Worm (Caenorhabditis elegans) whole organism, L4 larva: Measurements from ENCODE around the gene Y43B11AR.1.

Source experiments
- D1046.2 ChIP-seq: fragments of 200-800 bp; sonication (Bioruptor generic); IDR thresholded peaks from 2 replicates; pipeline ENCODE4 v1.3.6; 2022; ENCODE audit warnings: missing genetic modification characterization, missing compliant biosample characterization
- F26F4.8 ChIP-seq: fragments of 200-800 bp; sonication (Bioruptor generic); conservative IDR thresholded peaks from 2 replicates; pipeline ENCODE4 v1.3.6; 2022; ENCODE audit warnings: missing genetic modification characterization, missing compliant biosample characterization
- Y5F2A.4 ChIP-seq: fragments of 200-800 bp; sonication (Bioruptor generic); optimal IDR thresholded peaks from 2 replicates; lab custom pipeline; 2018; ENCODE audit warnings: mild to moderate bottlenecking, missing genetic modification characterization, missing compliant biosample characterization
- aha-1 ChIP-seq: fragments of 150-350 bp; peaks from one replicate; lab custom pipeline; 2014; ENCODE audit warnings: missing biosample characterization, missing genetic modification characterization
- ama-1 ChIP-seq: fragments of 150-350 bp; optimal IDR thresholded peaks from 2 replicates; lab custom pipeline; 2014; ENCODE audit warnings: inconsistent platforms, mixed read lengths
- ceh-20 ChIP-seq: fragments of 200-800 bp; sonication (Bioruptor generic); IDR thresholded peaks from 2 replicates; pipeline ENCODE4 v1.3.6; 2022; ENCODE audit warnings: missing genetic modification reagents, missing genetic modification characterization, missing compliant biosample characterization
- ceh-62 ChIP-seq: sonication (generic microtip); optimal IDR thresholded peaks from 2 replicates; lab custom pipeline; 2017; ENCODE audit warnings: missing biosample characterization, missing genetic modification characterization
- ces-1 ChIP-seq: fragments of 150-350 bp; sonication (generic microtip); optimal IDR thresholded peaks from 4 replicates; lab custom pipeline; 2014; ENCODE audit warnings: missing biosample characterization, missing genetic modification reagents, missing genetic modification characterization
- cey-2 ChIP-seq: sonication (generic microtip); optimal IDR thresholded peaks from 3 replicates; lab custom pipeline; 2017; ENCODE audit warnings: missing genetic modification characterization, mild to moderate bottlenecking, missing compliant biosample characterization, antibody characterized with exemption, borderline replicate concordance; ENCODE audit not compliant: insufficient read depth
- daf-12 ChIP-seq: fragments of 150-350 bp; optimal IDR thresholded peaks from 2 replicates; lab custom pipeline; 2014; ENCODE audit warnings: missing biosample characterization, missing genetic modification reagents, missing genetic modification characterization
- daf-16 ChIP-seq, 3 experiments: sonication (generic microtip); optimal IDR thresholded peaks; 2 replicates each; lab custom pipeline; 2016 to 2017; ENCODE audit warnings: missing genetic modification characterization in 3 of 3, missing genetic modification reagents in 3 of 3, mild to moderate bottlenecking in 2 of 3, missing compliant biosample characterization in 2 of 3, missing biosample characterization in 1 of 3, moderate library complexity in 1 of 3
- daf-19 ChIP-seq: fragments of 200-800 bp; sonication (Bioruptor generic); conservative IDR thresholded peaks from 2 replicates; pipeline ENCODE4 v1.3.6; 2022; ENCODE audit warnings: missing genetic modification characterization, missing compliant biosample characterization
- dmd-9 ChIP-seq: fragments of 200-800 bp; sonication (Bioruptor generic); IDR thresholded peaks from 2 replicates; pipeline ENCODE4 v1.3.6; 2022; ENCODE audit warnings: missing genetic modification reagents, missing genetic modification characterization, missing compliant biosample characterization
- dpl-1 ChIP-seq: fragments of 150-350 bp; optimal IDR thresholded peaks from 2 replicates; lab custom pipeline; 2014; ENCODE audit warnings: missing biosample characterization, missing genetic modification reagents, missing genetic modification characterization
- dve-1 ChIP-seq: sonication (generic microtip); optimal IDR thresholded peaks from 2 replicates; lab custom pipeline; 2017; ENCODE audit warnings: antibody characterized with exemption, mild to moderate bottlenecking, missing genetic modification characterization, missing compliant biosample characterization; ENCODE audit not compliant: insufficient read depth
- egl-27 ChIP-seq: sonication (generic microtip); optimal IDR thresholded peaks from 3 replicates; lab custom pipeline; 2017; ENCODE audit warnings: missing biosample characterization, missing genetic modification reagents, missing genetic modification characterization
- hlh-11 ChIP-seq: fragments of 200-800 bp; sonication (Bioruptor generic); optimal IDR thresholded peaks from 2 replicates; lab custom pipeline; 2018; ENCODE audit warnings: mild to moderate bottlenecking, missing genetic modification characterization, missing compliant biosample characterization
- lim-7 ChIP-seq: fragments of 200-800 bp; sonication (Bioruptor generic); IDR thresholded peaks from 2 replicates; pipeline ENCODE4 v1.3.6; 2022; ENCODE audit warnings: missing genetic modification characterization, missing compliant biosample characterization
- lin-29 ChIP-seq: fragments of 200-800 bp; sonication (Bioruptor generic); IDR thresholded peaks from 2 replicates; pipeline ENCODE4 v1.3.6; 2022; ENCODE audit warnings: missing genetic modification reagents, missing genetic modification characterization, missing compliant biosample characterization
- lin-38 ChIP-seq: fragments of 200-800 bp; sonication (Bioruptor generic); IDR thresholded peaks from 2 replicates; pipeline ENCODE4 v1.3.6; 2022; ENCODE audit warnings: missing genetic modification reagents, missing genetic modification characterization, missing compliant biosample characterization
- lin-39 ChIP-seq: fragments of 150-350 bp; optimal IDR thresholded peaks from 2 replicates; lab custom pipeline; 2014; ENCODE audit warnings: missing biosample characterization, missing genetic modification reagents, missing genetic modification characterization
- mdl-1 ChIP-seq, 2 experiments: fragments of 150-350 bp in 1 of 2; sonication (generic microtip) in 1 of 2; optimal IDR thresholded peaks; 2 replicates each; lab custom pipeline; 2014 to 2017; ENCODE audit warnings: missing biosample characterization in 2 of 2, missing genetic modification characterization in 2 of 2
- mdt-29 ChIP-seq: fragments of 200-800 bp; sonication (Bioruptor generic); IDR thresholded peaks from 2 replicates; pipeline ENCODE4 v1.3.6; 2022; ENCODE audit warnings: missing genetic modification reagents, missing genetic modification characterization, missing compliant biosample characterization
- mep-1 ChIP-seq: fragments of 150-350 bp; sonication (generic microtip); optimal IDR thresholded peaks from 3 replicates; lab custom pipeline; 2014; ENCODE audit warnings: missing biosample characterization, missing genetic modification characterization
- mes-2 ChIP-seq: sonication (generic microtip); optimal IDR thresholded peaks from 2 replicates; lab custom pipeline; 2016; ENCODE audit warnings: missing genotype, mild to moderate bottlenecking, missing genetic modification characterization, missing compliant biosample characterization; ENCODE audit not compliant: poor library complexity, severe bottlenecking
- mxl-3 ChIP-seq: fragments of 200-800 bp; sonication (Bioruptor generic); optimal IDR thresholded peaks from 2 replicates; lab custom pipeline; 2018; ENCODE audit warnings: mild to moderate bottlenecking, missing genetic modification characterization, missing compliant biosample characterization
- nhr-102 ChIP-seq: sonication (generic microtip); optimal IDR thresholded peaks from 2 replicates; lab custom pipeline; 2016; ENCODE audit warnings: mild to moderate bottlenecking, missing genetic modification characterization, moderate library complexity, missing compliant biosample characterization
- nhr-11 ChIP-seq: fragments of 150-350 bp; optimal IDR thresholded peaks from 2 replicates; lab custom pipeline; 2014; ENCODE audit warnings: missing biosample characterization, missing genetic modification characterization
- nhr-111 ChIP-seq: fragments of 200-800 bp; sonication (Bioruptor generic); optimal IDR thresholded peaks from 2 replicates; lab custom pipeline; 2018; ENCODE audit warnings: mild to moderate bottlenecking, missing genetic modification characterization, missing compliant biosample characterization
- nhr-25 ChIP-seq: sonication (generic microtip); optimal IDR thresholded peaks from 2 replicates; lab custom pipeline; 2017; ENCODE audit warnings: missing genetic modification characterization, mild to moderate bottlenecking, missing compliant biosample characterization, antibody characterized with exemption, moderate library complexity, borderline replicate concordance; ENCODE audit not compliant: insufficient read depth
- nhr-28 ChIP-seq: fragments of 150-350 bp; optimal IDR thresholded peaks from 2 replicates; lab custom pipeline; 2014; ENCODE audit warnings: missing biosample characterization, missing genetic modification characterization
- nhr-41 ChIP-seq: fragments of 200-800 bp; sonication (Bioruptor generic); IDR thresholded peaks from 2 replicates; pipeline ENCODE4 v1.3.6; 2022; ENCODE audit warnings: missing genetic modification reagents, missing genetic modification characterization, missing compliant biosample characterization
- nhr-48 ChIP-seq: sonication (generic microtip); optimal IDR thresholded peaks from 2 replicates; lab custom pipeline; 2016; ENCODE audit warnings: mild to moderate bottlenecking, missing genetic modification characterization, missing compliant biosample characterization
- nhr-6 ChIP-seq: fragments of 150-350 bp; optimal IDR thresholded peaks from 2 replicates; lab custom pipeline; 2014; ENCODE audit warnings: missing biosample characterization, missing genetic modification characterization
- nhr-76 ChIP-seq: fragments of 150-350 bp; optimal IDR thresholded peaks from 2 replicates; lab custom pipeline; 2014; ENCODE audit warnings: missing biosample characterization, missing genetic modification characterization
- pqm-1 ChIP-seq: sonication (generic microtip); optimal IDR thresholded peaks from 2 replicates; lab custom pipeline; 2017; ENCODE audit warnings: missing biosample characterization, missing genetic modification characterization
- rbr-2 ChIP-seq: sonication (generic microtip); optimal IDR thresholded peaks from 2 replicates; lab custom pipeline; 2016; ENCODE audit warnings: missing genotype, missing genetic modification characterization, missing compliant biosample characterization
- saeg-2 ChIP-seq: fragments of 200-800 bp; sonication (Bioruptor generic); IDR thresholded peaks from 2 replicates; pipeline ENCODE4 v1.3.6; 2022; ENCODE audit warnings: missing genetic modification reagents, missing genetic modification characterization, missing compliant biosample characterization
- spr-1 ChIP-seq: sonication (generic microtip); optimal IDR thresholded peaks from 2 replicates; lab custom pipeline; 2016; ENCODE audit warnings: mild to moderate bottlenecking, missing genetic modification characterization, missing compliant biosample characterization
- spr-3 ChIP-seq: fragments of 200-800 bp; sonication (Bioruptor generic); optimal IDR thresholded peaks from 2 replicates; lab custom pipeline; 2018; ENCODE audit warnings: mild to moderate bottlenecking, missing genetic modification characterization, missing compliant biosample characterization
- tra-1 ChIP-seq: fragments of 200-800 bp; sonication (Bioruptor generic); IDR thresholded peaks from 2 replicates; pipeline ENCODE4 v1.3.6; 2022; ENCODE audit warnings: missing genetic modification reagents, missing genetic modification characterization, missing compliant biosample characterization
- unc-39 ChIP-seq: sonication (generic microtip); optimal IDR thresholded peaks from 2 replicates; lab custom pipeline; 2017; ENCODE audit warnings: missing biosample characterization, missing genetic modification characterization
- unc-62 ChIP-seq, 3 experiments: fragments of 150-350 bp in 1 of 3; sonication (generic microtip); optimal IDR thresholded peaks in 2 of 3; peaks in 1 of 3; 1 replicate in 1 of 3; 2 replicates in 2 of 3; lab custom pipeline; 2014 to 2017; ENCODE audit warnings: missing biosample characterization in 3 of 3, missing genetic modification characterization in 3 of 3, missing genetic modification reagents in 3 of 3, missing genotype in 1 of 3
- zip-11 ChIP-seq: fragments of 200-800 bp; sonication (Bioruptor generic); IDR thresholded peaks from 2 replicates; pipeline ENCODE4 v1.3.6; 2022; ENCODE audit warnings: missing genetic modification characterization, missing compliant biosample characterization

Gene Y43B11AR.1

ce11 chrIV:7084632-7085160 lies 3.4 kb downstream of the Y43B11AR.1 start, which contains the start of gene rps-4 (continued):
- TF ChIP-seq spr-1 (tag; lab: Kevin White, UChicago) (peak; percentile 65), dpl-1 (GFP tag; lab: Kevin White, UChicago) (peak; percentile 87), nhr-41 (GFP tag; lab: Robert Waterston, UW) (no peak), mdt-29 (GFP tag; lab: Robert Waterston, UW) (peak; percentile 66), nhr-11 (tag; lab: Kevin White, UChicago) (peak; percentile 81), unc-39 (tag; lab: Kevin White, UChicago) (no peak), nhr-25 (tag; lab: Kevin White, UChicago) (peak; percentile 43)

- TF ChIP-seq pqm-1 (peak; percentile 82), nhr-102 (tag; lab: Kevin White, UChicago) (no peak), egl-27 (no peak), lin-39 (tag; lab: Kevin White, UChicago) (no peak), D1046.2 (GFP tag; lab: Robert Waterston, UW) (no peak), ama-1 (lab: Kevin White, UChicago) (no peak), nhr-6 (no peak), nhr-28 (peak; percentile 5), tra-1 (GFP tag; lab: Robert Waterston, UW) (no peak), spr-3 (GFP tag; lab: Kevin White, UChicago) (no peak), dve-1 (tag; lab: Kevin White, UChicago) (peak; percentile 26), daf-16 (GFP tag; optimal IDR thresholded peaks at IDR 0.05; lab: Kevin White, UChicago) (no peak), daf-16 (tag; optimal IDR thresholded peaks at IDR 0.05; lab: Kevin White, UChicago) (peak; percentile 96)
- TF ChIP-seq, all 104 proteins: peak for 4
Measured at ce11 chrIV:7094216-7094758, 13.0 kb downstream of the Y43B11AR.1 start, which contains the start of gene deb-1. Gene deb-1, minus strand, starts transcription at chrIV:7094266.

ce11 chrIV:7095396-7095964 lies 14.2 kb downstream of the Y43B11AR.1 start:
- TF ChIP-seq dmd-9 (no peak), lim-7 (GFP tag; lab: Robert Waterston, UW) (no peak), daf-12 (no peak), mes-2 (tag; lab: Kevin White, UChicago) (no peak), unc-39 (tag; lab: Kevin White, UChicago) (no peak), nhr-11 (tag; lab: Kevin White, UChicago) (peak; percentile 36), cey-2 (tag; lab: Kevin White, UChicago) (no peak), saeg-2 (GFP tag; lab: Robert Waterston, UW) (no peak), lin-29 (no peak), nhr-111 (GFP tag; lab: Kevin White, UChicago) (no peak), mdl-1 (tag; optimal IDR thresholded peaks at IDR 0.05; lab: Kevin White, UChicago) (no peak), nhr-76 (tag; lab: Kevin White, UChicago) (no peak), F26F4.8 (GFP tag; lab: Robert Waterston, UW) (no peak), rbr-2 (no peak), ceh-20 (GFP tag; lab: Robert Waterston, UW) (no peak), daf-16 (GFP tag; optimal IDR thresholded peaks at IDR 0.05; lab: Kevin White, UChicago) (peak in 1 of 2 experiments; percentile 49), daf-16 (tag; optimal IDR thresholded peaks at IDR 0.05; lab: Kevin White, UChicago) (no peak), aha-1 (peak; percentile 24), mep-1 (tag; lab: Kevin White, UChicago) (no peak), lin-38 (no peak), ceh-62 (tag; lab: Kevin White, UChicago) (no peak), ces-1 (GFP tag; lab: Kevin White, UChicago) (no peak), Y5F2A.4 (GFP tag; lab: Kevin White, UChicago) (no peak), daf-19 (GFP tag; lab: Robert Waterston, UW) (no peak), zip-11 (GFP tag; lab: Robert Waterston, UW) (no peak), hlh-11 (tag; lab: Kevin White, UChicago) (peak; percentile 12), mxl-3 (GFP tag; lab: Kevin White, UChicago) (peak; percentile 16), unc-62 (GFP tag; optimal IDR thresholded peaks at IDR 0.05 in 1 of 2; lab: Kevin White, UChicago) (peak in 1 of 2 experiments; percentile 67), unc-62 (tag; optimal IDR thresholded peaks at IDR 0.05; lab: Kevin White, UChicago) (no peak), dve-1 (tag; lab: Kevin White, UChicago) (no peak), nhr-48 (tag; lab: Kevin White, UChicago) (no peak)
